Fruit fly (Drosophila melanogaster): Measurements from ENCODE around the gene CG42268.
"Not testable (repeated sequence)": the region's sequence is repeated elsewhere in the genome, so short reads cannot be mapped to it uniquely, and the experiment has no call there.

- not testable (repeated sequence) for TF ChIP-seq CG7368, CG8632, Sox102F, spab, acj6, cyc (GFP tag; optimal IDR thresholded peaks at IDR 0.05)
These were observed 37.9 kb upstream of the CG42268 start, which contains the start of gene Ilp1 for dm6 chr3L:9798120-9798519.
